Fruit fly (Drosophila melanogaster): ENCODE measurements around the gene swm.

Gene swm

DNA sequence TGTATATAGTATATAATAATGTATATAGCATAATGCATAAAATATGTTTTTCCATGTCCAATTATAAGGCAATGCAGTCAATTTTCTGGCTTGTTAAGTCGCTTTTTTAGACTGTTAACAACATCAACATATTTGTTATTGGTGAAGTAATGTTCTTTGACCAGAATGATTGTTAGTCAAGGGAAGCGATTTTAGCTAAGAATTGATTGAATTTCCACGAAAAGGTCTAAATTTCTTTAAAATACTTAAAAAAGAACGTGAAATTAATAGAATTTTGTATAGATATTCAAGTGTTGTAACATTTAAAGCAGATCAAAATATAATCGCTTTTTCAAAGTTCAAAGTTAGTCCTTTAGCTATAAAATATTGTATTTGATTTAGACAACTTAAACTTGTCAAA, 29.6 kb upstream of the swm start (continued):
- no peak for TF ChIP-seq CG4282 (GFP tag; optimal IDR thresholded peaks at IDR 0.05)
- TF ChIP-seq CG12769 (tag; optimal IDR thresholded peaks at IDR 0.05) = no peak
- TF ChIP-seq CG18599 (GFP tag; optimal IDR thresholded peaks at IDR 0.05) = peak; percentile 19
- TF ChIP-seq Gug (GFP tag; IDR thresholded peaks at IDR 0.05) = no peak
- TF ChIP-seq Side (GFP tag; optimal IDR thresholded peaks at IDR 0.05) = no peak
- TF ChIP-seq BtbVII (GFP tag; optimal IDR thresholded peaks at IDR 0.05) = no peak
- no peak for TF ChIP-seq E2f2 (GFP tag; IDR thresholded peaks at IDR 0.05)
- no peak for TF ChIP-seq CG1024 (GFP tag; IDR thresholded peaks at IDR 0.05)
- no peak for TF ChIP-seq bbx (GFP tag; IDR thresholded peaks at IDR 0.05; ENCODE audit: partially characterized antibody)
- no peak for TF ChIP-seq CG1792 (GFP tag; optimal IDR thresholded peaks at IDR 0.05)
- peak; percentile 73 for TF ChIP-seq CG17361 (GFP tag; IDR thresholded peaks at IDR 0.05)
- TF ChIP-seq ATbp (GFP tag; optimal IDR thresholded peaks at IDR 0.05) = no peak
- TF ChIP-seq odd (GFP tag; optimal IDR thresholded peaks at IDR 0.05) = peak; percentile 16
- TF ChIP-seq Dll (GFP tag; IDR thresholded peaks at IDR 0.05; ENCODE audit: partially characterized antibody) = no peak
- no peak for TF ChIP-seq HLHmδ (GFP tag; optimal IDR thresholded peaks at IDR 0.05)
- no peak for TF ChIP-seq her (GFP tag; optimal IDR thresholded peaks at IDR 0.05)
- peak; percentile 9 for TF ChIP-seq Abd-B (GFP tag; optimal IDR thresholded peaks at IDR 0.05)
- TF ChIP-seq unc-4 (GFP tag; IDR thresholded peaks at IDR 0.05; ENCODE audit: partially characterized antibody) = no peak
- no peak for TF ChIP-seq onecut (GFP tag; IDR thresholded peaks at IDR 0.05)
- TF ChIP-seq Xbp1 (GFP tag; optimal IDR thresholded peaks at IDR 0.05) = no peak
- TF ChIP-seq CG10959 (GFP tag; IDR thresholded peaks at IDR 0.05) = no peak
- TF ChIP-seq vfl (GFP tag; optimal IDR thresholded peaks at IDR 0.05) = no peak
- no peak for TF ChIP-seq CG9797 (GFP tag; optimal IDR thresholded peaks at IDR 0.05)
- TF ChIP-seq CG6689 (GFP tag; IDR thresholded peaks at IDR 0.05) = no peak
- TF ChIP-seq CG14441 (GFP tag; IDR thresholded peaks at IDR 0.05) = no peak
- no peak for TF ChIP-seq HmgZ (tag; optimal IDR thresholded peaks at IDR 0.05)
- no peak for TF ChIP-seq Elba2 (GFP tag; optimal IDR thresholded peaks at IDR 0.05)
- no peak for TF ChIP-seq trh (GFP tag; optimal IDR thresholded peaks at IDR 0.05)
- TF ChIP-seq CG7839 (tag; optimal IDR thresholded peaks at IDR 0.05) = peak; percentile 23
- no peak for TF ChIP-seq NC2α (GFP tag; optimal IDR thresholded peaks at IDR 0.05)
- TF ChIP-seq CG12391 (tag; optimal IDR thresholded peaks at IDR 0.05) = no peak
- TF ChIP-seq CG6765 (GFP tag; optimal IDR thresholded peaks at IDR 0.05) = no peak
- TF ChIP-seq CG4707 (GFP tag; optimal IDR thresholded peaks at IDR 0.05) = no peak
- TF ChIP-seq PHDP (tag; optimal IDR thresholded peaks at IDR 0.05) = no peak
- TF ChIP-seq zf30C (GFP tag; optimal IDR thresholded peaks at IDR 0.05) = no peak
- TF ChIP-seq pnt (GFP tag; optimal IDR thresholded peaks at IDR 0.05) = no peak
- TF ChIP-seq Deaf1 (tag; optimal IDR thresholded peaks at IDR 0.05) = no peak
- TF ChIP-seq D (optimal IDR thresholded peaks at IDR 0.05) = no peak
- TF ChIP-seq D (GFP tag; optimal IDR thresholded peaks at IDR 0.05) = no peak
- no peak for TF ChIP-seq MBD-R2 (GFP tag; IDR thresholded peaks at IDR 0.05)
- TF ChIP-seq fd102C (GFP tag; optimal IDR thresholded peaks at IDR 0.05) = no peak
- no peak for TF ChIP-seq chm (GFP tag; IDR thresholded peaks at IDR 0.05)
- no peak for TF ChIP-seq Fer3 (tag; optimal IDR thresholded peaks at IDR 0.05)
- no peak for TF ChIP-seq CG30020 (tag; optimal IDR thresholded peaks at IDR 0.05)
- no peak for TF ChIP-seq CG12659 (GFP tag; optimal IDR thresholded peaks at IDR 0.05)
- no peak for TF ChIP-seq CG13123 (GFP tag; optimal IDR thresholded peaks at IDR 0.05)
- TF ChIP-seq Myb (GFP tag; optimal IDR thresholded peaks at IDR 0.05) = no peak
- no peak for TF ChIP-seq CG16779 (GFP tag; IDR thresholded peaks at IDR 0.05)
- TF ChIP-seq sima (GFP tag; optimal IDR thresholded peaks at IDR 0.05) = no peak
- TF ChIP-seq CG7745 (tag; optimal IDR thresholded peaks at IDR 0.05) = no peak
- no peak for TF ChIP-seq Poxn (GFP tag; IDR thresholded peaks at IDR 0.05)
- TF ChIP-seq Sox100B (GFP tag; optimal IDR thresholded peaks at IDR 0.05) = peak; percentile 58

Data from whole organism, embryonic.